Fruit fly (Drosophila melanogaster): Measurements from ENCODE around the gene BoYb.

dm6 chr3L:22891009-22891408 lies 10.7 kb upstream of the BoYb start:
- TF ChIP-seq CG15710 (tag; optimal IDR thresholded peaks at IDR 0.05) (no peak), CG32121 (GFP tag; IDR thresholded peaks at IDR 0.05) (no peak), EcR (GFP tag; optimal IDR thresholded peaks at IDR 0.05) (no peak)

Measured in whole organism, pupa.